Fruit fly (Drosophila melanogaster) S2 (cell line): ENCODE data around the gene CG5704.

Experiments used
- CG8478 ChIP-seq: fragments of >200 bp; optimal IDR thresholded peaks from 2 replicates; lab custom pipeline; 2018
- CTCF ChIP-seq, 2 experiments: fragments of >200 bp; optimal IDR thresholded peaks; 2 replicates each; lab custom pipeline; 2018

Gene CG5704

dm6 chr3L:2170885-2171526 is at the start of gene CG5704:
CG5704 (minus strand) TSS chr3L:2170971.
- TF ChIP-seq CG8478 (lab: Kevin White, UChicago) (no peak), CTCF (optimal IDR thresholded peaks at IDR 0.05; lab: Kevin White, UChicago) (no peak)

dm6 chr3L:2212403-2212802 is 41.6 kb upstream of the CG5704 start, which contains the start of gene CG15878:
CG15878 (minus strand) TSS chr3L:2212503.
- TF ChIP-seq CG8478 (lab: Kevin White, UChicago), result no peak
- no peak for TF ChIP-seq CTCF (optimal IDR thresholded peaks at IDR 0.05; lab: Kevin White, UChicago)

- TF ChIP-seq CTCF (optimal IDR thresholded peaks at IDR 0.05; lab: Kevin White, UChicago), result no peak
- TF ChIP-seq CG8478 (lab: Kevin White, UChicago), result no peak
These were observed 25.9 kb upstream of the CG5704 start, which contains the start of gene CG8960 for dm6 chr3L:2196713-2197112. CG8960 (plus strand) TSS chr3L:2197013.

dm6 chr3L:2191994-2192450 is 21.3 kb upstream of the CG5704 start, which contains the start of gene CG5707:
CG5707 (minus strand) TSS chr3L:2192221.
- TF ChIP-seq CTCF (optimal IDR thresholded peaks at IDR 0.05; lab: Kevin White, UChicago) (no peak), CG8478 (lab: Kevin White, UChicago) (peak; percentile 16)

- no peak for TF ChIP-seq CG8478 (lab: Kevin White, UChicago)
- no peak for TF ChIP-seq CTCF (optimal IDR thresholded peaks at IDR 0.05; lab: Kevin White, UChicago)
These were observed 20.7 kb upstream of the CG5704 start for dm6 chr3L:2191512-2191911.

- TF ChIP-seq CG8478 (lab: Kevin White, UChicago), result no peak
- no peak for TF ChIP-seq CTCF (optimal IDR thresholded peaks at IDR 0.05; lab: Kevin White, UChicago)
These were observed 14.9 kb upstream of the CG5704 start, which contains the start of gene CG13810 for dm6 chr3L:2185630-2186029. CG13810 (plus strand) TSS chr3L:2185930.

- no peak for TF ChIP-seq CTCF (optimal IDR thresholded peaks at IDR 0.05; lab: Kevin White, UChicago)
- no peak for TF ChIP-seq CG8478 (lab: Kevin White, UChicago)
These were observed 3.5 kb upstream of the CG5704 start, which contains the start of gene CG15820 for dm6 chr3L:2174232-2174631. CG15820 (minus strand) TSS chr3L:2174332.

dm6 chr3L:2168954-2169353 is 1.8 kb downstream of the CG5704 start, which contains the start of gene CG15879:
CG15879 (minus strand) TSS chr3L:2169108.
- TF ChIP-seq CG8478 (lab: Kevin White, UChicago) (no peak), CTCF (optimal IDR thresholded peaks at IDR 0.05; lab: Kevin White, UChicago) (no peak)

dm6 chr3L:2166776-2167175 is 4.0 kb downstream of the CG5704 start:
- TF ChIP-seq CG8478 (lab: Kevin White, UChicago) (no peak), CTCF (optimal IDR thresholded peaks at IDR 0.05; lab: Kevin White, UChicago) (no peak)

- TF ChIP-seq CTCF (optimal IDR thresholded peaks at IDR 0.05; lab: Kevin White, UChicago) (no peak), CG8478 (lab: Kevin White, UChicago) (no peak)
These were observed 6.0 kb downstream of the CG5704 start for dm6 chr3L:2164805-2165204.

- TF ChIP-seq CG8478 (lab: Kevin White, UChicago) (no peak), CTCF (optimal IDR thresholded peaks at IDR 0.05; lab: Kevin White, UChicago) (no peak)
These were observed 6.7 kb downstream of the CG5704 start for dm6 chr3L:2164031-2164537.

- TF ChIP-seq CG8478 (lab: Kevin White, UChicago), result no peak
These were observed 7.2 kb downstream of the CG5704 start, which contains the start of gene CG15822 for dm6 chr3L:2163608-2164007. CG15822 (minus strand) TSS chr3L:2163863.

- no peak for TF ChIP-seq CTCF (optimal IDR thresholded peaks at IDR 0.05; lab: Kevin White, UChicago)
- no peak for TF ChIP-seq CG8478 (lab: Kevin White, UChicago)
These were observed 8.1 kb downstream of the CG5704 start for dm6 chr3L:2162623-2163022.

dm6 chr3L:2162019-2162418 is 8.8 kb downstream of the CG5704 start:
- no peak for TF ChIP-seq CG8478 (lab: Kevin White, UChicago)
- TF ChIP-seq CTCF (optimal IDR thresholded peaks at IDR 0.05; lab: Kevin White, UChicago), result no peak

dm6 chr3L:2159817-2160216 is 11.0 kb downstream of the CG5704 start:
- TF ChIP-seq CG8478 (lab: Kevin White, UChicago) (no peak), CTCF (optimal IDR thresholded peaks at IDR 0.05; lab: Kevin White, UChicago) (no peak)
